Fruit fly (Drosophila melanogaster) whole organism, pupa: ENCODE results near the gene CG13138.

Experiments used
- CG10348 ChIP-seq: fragments of 200-800 bp; sonication (Bioruptor generic); IDR thresholded peaks from 2 replicates; pipeline ENCODE4 v1.3.6; 2022; ENCODE audit warnings: missing biosample characterization, missing genetic modification characterization
- CG12605 ChIP-seq: fragments of 200-800 bp; sonication (Bioruptor generic); IDR thresholded peaks from 2 replicates; pipeline ENCODE4 v1.3.6; 2022; ENCODE audit warnings: missing biosample characterization, missing genetic modification characterization
- CG13204 ChIP-seq: fragments of 200-800 bp; sonication (Bioruptor generic); optimal IDR thresholded peaks from 2 replicates; lab custom pipeline; 2018; ENCODE audit warnings: missing biosample characterization, mild to moderate bottlenecking, missing genetic modification characterization, moderate library complexity
- CG14655 ChIP-seq: fragments of 200-800 bp; sonication (Bioruptor generic); optimal IDR thresholded peaks from 3 replicates; lab custom pipeline; 2017; ENCODE audit warnings: mild to moderate bottlenecking, missing biosample characterization, missing genetic modification reagents, missing genetic modification characterization
- CG15710 ChIP-seq: fragments of 200-800 bp; sonication (Bioruptor generic); optimal IDR thresholded peaks from 2 replicates; lab custom pipeline; 2018; ENCODE audit warnings: missing biosample characterization, mild to moderate bottlenecking, missing genetic modification characterization, moderate library complexity
- CG17806 ChIP-seq: fragments of 200-800 bp; sonication (Bioruptor generic); optimal IDR thresholded peaks from 2 replicates; lab custom pipeline; 2018; ENCODE audit warnings: missing biosample characterization, mild to moderate bottlenecking, missing genetic modification characterization, moderate library complexity
- CG32121 ChIP-seq: fragments of 200-800 bp; sonication (Bioruptor generic); IDR thresholded peaks from 2 replicates; pipeline ENCODE4 v1.3.6; 2022; ENCODE audit warnings: missing biosample characterization, missing genetic modification characterization
- CG34367 ChIP-seq: fragments of 200-800 bp; sonication (Bioruptor generic); optimal IDR thresholded peaks from 2 replicates; lab custom pipeline; 2018; ENCODE audit warnings: missing biosample characterization, mild to moderate bottlenecking, missing genetic modification characterization
- CG4496 ChIP-seq: fragments of 200-800 bp; sonication (Bioruptor generic); IDR thresholded peaks from 3 replicates; pipeline ENCODE4 v1.3.6; 2022; ENCODE audit warnings: missing biosample characterization, missing genetic modification characterization
- CG8159 ChIP-seq: fragments of 200-800 bp; sonication (Bioruptor generic); optimal IDR thresholded peaks from 3 replicates; lab custom pipeline; 2018; ENCODE audit warnings: missing biosample characterization, mild to moderate bottlenecking, missing genetic modification characterization, moderate library complexity
- CG8301 ChIP-seq: fragments of 200-800 bp; sonication (Bioruptor generic); optimal IDR thresholded peaks from 2 replicates; lab custom pipeline; 2018; ENCODE audit warnings: missing biosample characterization, mild to moderate bottlenecking, missing genetic modification characterization
- CG9948 ChIP-seq: fragments of 200-800 bp; sonication (Bioruptor generic); optimal IDR thresholded peaks from 2 replicates; lab custom pipeline; 2018; ENCODE audit warnings: missing biosample characterization, mild to moderate bottlenecking, missing genetic modification characterization, moderate library complexity
- D1 ChIP-seq: fragments of 200-800 bp; sonication (Bioruptor generic); optimal IDR thresholded peaks from 2 replicates; lab custom pipeline; 2018; ENCODE audit warnings: missing biosample characterization, mild to moderate bottlenecking, missing genetic modification characterization, moderate library complexity
- EcR ChIP-seq: fragments of 200-800 bp; sonication (Bioruptor generic); optimal IDR thresholded peaks from 3 replicates; lab custom pipeline; 2019; ENCODE audit warnings: missing biosample characterization, missing genetic modification characterization, mild to moderate bottlenecking, moderate library complexity, missing genetic modification reagents
- Ets98B ChIP-seq: fragments of 200-800 bp; sonication (Bioruptor generic); IDR thresholded peaks from 2 replicates; pipeline ENCODE4 v1.3.6; 2022; ENCODE audit warnings: missing biosample characterization, missing genetic modification characterization
- Pif1A ChIP-seq: fragments of 200-800 bp; sonication (Bioruptor generic); optimal IDR thresholded peaks from 3 replicates; lab custom pipeline; 2016; ENCODE audit warnings: missing biosample characterization, missing genetic modification characterization
- Pif1B ChIP-seq: fragments of 200-800 bp; sonication (Bioruptor generic); optimal IDR thresholded peaks from 3 replicates; lab custom pipeline; 2016; ENCODE audit warnings: missing biosample characterization, missing genetic modification characterization
- Snoo ChIP-seq: fragments of 200-800 bp; sonication (Bioruptor generic); optimal IDR thresholded peaks from 3 replicates; lab custom pipeline; 2017; ENCODE audit warnings: missing biosample characterization, mild to moderate bottlenecking, missing genetic modification characterization, inconsistent platforms
- fd96Ca ChIP-seq: fragments of 200-800 bp; sonication (Bioruptor generic); IDR thresholded peaks from 3 replicates; pipeline ENCODE4 v1.3.6; 2022; ENCODE audit warnings: missing biosample characterization, missing genetic modification characterization
- gl ChIP-seq: fragments of 200-800 bp; sonication (Bioruptor generic); optimal IDR thresholded peaks from 2 replicates; lab custom pipeline; 2018; ENCODE audit warnings: missing biosample characterization, mild to moderate bottlenecking, missing genetic modification characterization
- rn ChIP-seq: fragments of 200-800 bp; sonication (Bioruptor generic); IDR thresholded peaks from 2 replicates; pipeline ENCODE4 v1.3.6; 2022; ENCODE audit warnings: missing biosample characterization, missing genetic modification characterization

CG13138 gene

DNA sequence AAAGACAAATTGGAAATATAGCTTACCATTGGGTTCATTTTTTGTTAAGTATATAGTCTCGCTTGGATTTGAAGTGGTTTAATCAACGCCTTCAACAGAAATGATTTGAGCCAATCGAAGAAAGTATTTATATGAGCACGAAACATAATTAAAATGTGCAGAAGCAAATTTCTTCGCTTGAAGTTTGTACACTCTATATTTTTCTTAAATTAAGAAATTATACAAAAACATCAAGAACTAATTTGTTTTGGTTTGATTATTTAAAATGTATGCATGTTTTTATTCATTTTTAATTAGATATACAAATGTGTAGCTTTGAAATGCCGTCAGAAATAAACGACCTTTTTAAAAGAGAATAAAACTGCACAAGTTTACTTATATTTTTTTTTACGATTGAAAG, at the start of gene CG13138:
TSS of gene CG13138 (minus strand) at position 101 of the 400 bp plus-strand sequence.
- TF ChIP-seq fd96Ca (GFP tag; lab: Robert Waterston, UW) (no peak), CG34367 (tag; lab: Kevin White, UChicago) (no peak), CG12605 (GFP tag; lab: Robert Waterston, UW) (no peak), CG13204 (GFP tag; lab: Kevin White, UChicago) (no peak), D1 (tag; lab: Kevin White, UChicago) (no peak), CG8159 (tag; lab: Kevin White, UChicago) (no peak), EcR (GFP tag; lab: Kevin White, UChicago) (no peak), CG15710 (tag; lab: Kevin White, UChicago) (no peak), CG4496 (GFP tag; lab: Robert Waterston, UW) (no peak), CG10348 (GFP tag; lab: Robert Waterston, UW) (no peak), CG8301 (tag; lab: Kevin White, UChicago) (no peak), CG32121 (no peak), Ets98B (GFP tag; lab: Robert Waterston, UW) (no peak), CG9948 (tag; lab: Kevin White, UChicago) (no peak), Pif1A (GFP tag; lab: Kevin White, UChicago) (no peak), CG14655 (GFP tag; lab: Kevin White, UChicago) (no peak), CG17806 (tag; lab: Kevin White, UChicago) (no peak)

DNA sequence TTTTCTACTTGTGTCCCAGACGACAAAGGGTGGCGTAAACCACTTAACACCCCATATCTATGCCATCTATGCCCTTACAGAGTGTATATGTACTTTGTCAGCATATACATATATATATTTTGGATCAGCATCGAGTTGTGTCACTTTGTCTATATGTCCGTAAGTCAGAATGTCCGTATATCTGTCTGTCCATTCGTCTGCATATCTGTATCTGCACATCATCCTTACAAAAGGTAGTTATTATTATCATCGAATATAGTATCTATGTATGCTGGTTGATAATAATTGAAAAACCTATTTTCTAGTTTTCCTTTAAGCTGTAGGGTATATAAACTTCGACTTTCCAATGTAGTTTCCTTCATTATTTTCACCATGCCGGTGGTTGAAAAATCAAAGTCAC, 49.3 kb upstream of the CG13138 start:
- TF ChIP-seq EcR (GFP tag; lab: Kevin White, UChicago) (no peak), CG10348 (GFP tag; lab: Robert Waterston, UW) (no peak), Pif1B (no peak), Ets98B (GFP tag; lab: Robert Waterston, UW) (no peak), CG14655 (GFP tag; lab: Kevin White, UChicago) (no peak), CG32121 (no peak), CG17806 (tag; lab: Kevin White, UChicago) (no peak), Pif1A (GFP tag; lab: Kevin White, UChicago) (no peak), CG9948 (tag; lab: Kevin White, UChicago) (no peak), CG4496 (GFP tag; lab: Robert Waterston, UW) (no peak), fd96Ca (GFP tag; lab: Robert Waterston, UW) (no peak), rn (GFP tag; lab: Robert Waterston, UW) (no peak), CG15710 (tag; lab: Kevin White, UChicago) (no peak), CG8301 (tag; lab: Kevin White, UChicago) (no peak), CG12605 (GFP tag; lab: Robert Waterston, UW) (no peak), D1 (tag; lab: Kevin White, UChicago) (no peak), gl (no peak), CG8159 (tag; lab: Kevin White, UChicago) (no peak)
- TF ChIP-seq, all 21 proteins: peak for 0

DNA sequence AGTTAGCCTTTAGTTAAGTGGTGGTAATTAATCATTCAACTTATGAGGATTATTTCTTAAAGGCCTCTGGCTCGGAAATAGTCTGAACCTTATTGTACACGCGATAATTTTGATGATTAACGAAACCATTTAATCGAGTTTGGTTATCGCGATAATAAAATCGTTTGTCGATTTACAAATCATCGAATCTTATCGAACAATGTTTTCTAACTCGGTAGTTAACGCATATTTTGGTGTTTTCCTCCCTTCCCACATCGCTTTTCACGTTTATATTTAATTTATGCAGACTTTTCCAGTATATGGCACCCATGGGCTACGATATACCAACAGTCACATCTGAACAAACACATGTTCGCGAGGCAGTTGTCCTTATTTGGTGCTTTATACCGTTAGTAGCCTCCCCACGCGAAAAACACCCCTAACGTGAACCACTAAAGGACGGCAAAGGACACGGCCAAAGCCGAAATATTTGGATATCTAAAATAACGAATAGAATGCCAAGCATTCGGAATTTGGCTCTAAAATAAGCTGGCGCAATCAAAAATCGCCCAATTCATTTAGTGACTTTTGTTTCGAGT, 42.3 kb upstream of the CG13138 start, which contains the start of gene Frmd5:
TSS of gene Frmd5 (plus strand) at position 414 of the 578 bp plus-strand sequence.
- no peak for TF ChIP-seq fd96Ca (GFP tag; lab: Robert Waterston, UW)
- TF ChIP-seq D1 (tag; lab: Kevin White, UChicago), result no peak
- TF ChIP-seq Pif1A (GFP tag; lab: Kevin White, UChicago), result no peak
- TF ChIP-seq CG17806 (tag; lab: Kevin White, UChicago), result no peak
- no peak for TF ChIP-seq Ets98B (GFP tag; lab: Robert Waterston, UW)

DNA sequence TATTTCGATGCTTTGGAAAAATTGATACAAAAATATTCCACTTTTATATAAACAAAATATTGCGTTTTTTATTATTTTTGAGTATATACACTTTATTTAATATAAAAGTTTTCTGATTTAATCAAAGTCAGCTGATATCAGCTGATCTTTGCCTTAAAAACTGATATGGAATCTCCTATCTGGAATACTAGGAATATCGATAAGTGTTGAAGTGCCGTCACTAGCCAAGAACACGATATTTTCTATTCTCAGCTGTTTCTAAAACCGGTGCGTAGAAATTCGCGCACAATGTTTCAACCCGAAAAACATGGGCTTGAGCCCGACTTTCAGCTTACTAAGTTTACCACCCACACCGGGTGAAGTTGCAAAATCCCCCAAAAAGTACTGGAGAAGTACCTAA, 40.7 kb upstream of the CG13138 start, which contains the start of gene Sps2:
TSS of gene Sps2 (plus strand) at position 124 of the 400 bp plus-strand sequence.
- no peak for TF ChIP-seq CG17806 (tag; lab: Kevin White, UChicago)
- TF ChIP-seq EcR (GFP tag; lab: Kevin White, UChicago), result no peak
- no peak for TF ChIP-seq CG10348 (GFP tag; lab: Robert Waterston, UW)
- TF ChIP-seq CG15710 (tag; lab: Kevin White, UChicago), result no peak
- no peak for TF ChIP-seq CG14655 (GFP tag; lab: Kevin White, UChicago)
- no peak for TF ChIP-seq D1 (tag; lab: Kevin White, UChicago)
- TF ChIP-seq CG12605 (GFP tag; lab: Robert Waterston, UW), result no peak
- no peak for TF ChIP-seq CG9948 (tag; lab: Kevin White, UChicago)
- no peak for TF ChIP-seq Ets98B (GFP tag; lab: Robert Waterston, UW)
- TF ChIP-seq CG13204 (GFP tag; lab: Kevin White, UChicago), result no peak

DNA sequence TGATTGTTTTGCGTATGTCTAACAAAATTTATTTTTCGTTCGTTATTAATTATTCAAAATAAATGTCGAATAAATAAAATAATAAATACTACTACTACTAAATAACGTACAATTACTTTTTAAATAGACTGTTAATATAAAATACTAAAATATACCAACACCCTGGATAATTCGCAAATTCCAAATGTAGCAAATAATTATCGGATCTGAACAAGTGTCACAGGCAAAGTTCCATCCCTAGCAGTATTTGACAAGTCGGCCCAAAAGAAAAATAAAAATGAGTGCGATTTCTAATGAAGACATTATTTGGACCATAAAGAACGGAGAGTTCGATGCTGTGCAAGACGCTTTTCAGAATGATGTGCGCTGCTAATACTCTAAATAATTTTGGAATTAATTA, 39.6 kb upstream of the CG13138 start, which contains the start of gene CG31715:
TSS of gene CG31715 (plus strand) at position 212 of the 400 bp plus-strand sequence.
- TF ChIP-seq CG4496 (GFP tag; lab: Robert Waterston, UW) (no peak), EcR (GFP tag; lab: Kevin White, UChicago) (no peak), rn (GFP tag; lab: Robert Waterston, UW) (no peak), Ets98B (GFP tag; lab: Robert Waterston, UW) (no peak), gl (no peak), CG34367 (tag; lab: Kevin White, UChicago) (no peak), CG10348 (GFP tag; lab: Robert Waterston, UW) (no peak), CG14655 (GFP tag; lab: Kevin White, UChicago) (no peak), CG13204 (GFP tag; lab: Kevin White, UChicago) (no peak), Pif1B (no peak), CG9948 (tag; lab: Kevin White, UChicago) (peak; percentile 4), CG32121 (no peak), CG15710 (tag; lab: Kevin White, UChicago) (peak; percentile 6), CG12605 (GFP tag; lab: Robert Waterston, UW) (no peak), fd96Ca (GFP tag; lab: Robert Waterston, UW) (no peak), CG8159 (tag; lab: Kevin White, UChicago) (no peak), Snoo (tag; lab: Kevin White, UChicago) (peak; percentile 13), CG17806 (tag; lab: Kevin White, UChicago) (peak; percentile 7), Pif1A (GFP tag; lab: Kevin White, UChicago) (no peak), D1 (tag; lab: Kevin White, UChicago) (no peak), CG8301 (tag; lab: Kevin White, UChicago) (no peak)
